Worm (Caenorhabditis elegans) whole organism, young adult: Measurements from ENCODE around the gene C17F4.3.
A peak's percentile ranks its signal among the peaks of the same experiment; 100 is the strongest.
"Not testable (repeated sequence)": the region's sequence is repeated elsewhere in the genome, so short reads cannot be mapped to it uniquely, and the experiment has no call there.

ENCODE experiments used
- B0035.1 ChIP-seq: sonication (generic microtip); optimal IDR thresholded peaks from 2 replicates; lab custom pipeline; 2016; ENCODE audit warnings: missing genetic modification characterization, mild to moderate bottlenecking, missing compliant biosample characterization, missing genotype, missing genetic modification reagents
- C17E4.6 ChIP-seq: fragments of 200-800 bp; sonication (Bioruptor generic); IDR thresholded peaks from 2 replicates; pipeline ENCODE4 v1.3.6; 2022; ENCODE audit warnings: missing genetic modification reagents, missing genetic modification characterization, missing compliant biosample characterization
- F33H1.4 ChIP-seq: fragments of 200-800 bp; sonication (Bioruptor generic); IDR thresholded peaks from 2 replicates; pipeline ENCODE4 v1.3.6; 2022; ENCODE audit warnings: missing genetic modification reagents, missing genetic modification characterization, missing compliant biosample characterization
- F39B2.1 ChIP-seq: fragments of 200-800 bp; sonication (Bioruptor generic); IDR thresholded peaks from 2 replicates; pipeline ENCODE4 v1.3.6; 2022; ENCODE audit warnings: missing genetic modification reagents, missing genetic modification characterization, missing compliant biosample characterization
- F55B11.4 ChIP-seq: sonication (generic microtip); optimal IDR thresholded peaks from 2 replicates; lab custom pipeline; 2016; ENCODE audit warnings: missing compliant biosample characterization, missing genetic modification characterization, borderline replicate concordance; ENCODE audit not compliant: insufficient read depth
- K11D2.4 ChIP-seq: fragments of 200-800 bp; sonication (Bioruptor generic); IDR thresholded peaks from 2 replicates; pipeline ENCODE4 v1.3.6; 2022; ENCODE audit warnings: missing genetic modification reagents, missing genetic modification characterization, missing compliant biosample characterization
- T26A5.8 ChIP-seq: sonication (generic microtip); optimal IDR thresholded peaks from 2 replicates; lab custom pipeline; 2016; ENCODE audit warnings: missing genetic modification characterization, missing compliant biosample characterization
- Y53F4B.3 ChIP-seq: fragments of 200-800 bp; sonication (Bioruptor generic); IDR thresholded peaks from 2 replicates; pipeline ENCODE4 v1.3.6; 2022; ENCODE audit warnings: missing genetic modification reagents, missing genetic modification characterization, missing compliant biosample characterization
- Y67H2A.10 ChIP-seq: fragments of 200-800 bp; sonication (Bioruptor generic); conservative IDR thresholded peaks from 2 replicates; pipeline ENCODE4 v1.3.6; 2022; ENCODE audit warnings: missing genetic modification reagents, missing genetic modification characterization, missing compliant biosample characterization
- Y79H2A.3 ChIP-seq: fragments of 200-800 bp; sonication (Bioruptor generic); conservative IDR thresholded peaks from 2 replicates; pipeline ENCODE4 v1.3.6; 2022; ENCODE audit warnings: missing genetic modification reagents, missing genetic modification characterization, missing compliant biosample characterization
- Y95B8A.8 ChIP-seq: fragments of 200-800 bp; sonication (Bioruptor generic); IDR thresholded peaks from 2 replicates; pipeline ENCODE4 v1.3.6; 2022; ENCODE audit warnings: missing genetic modification reagents, missing genetic modification characterization, missing compliant biosample characterization
- aptf-3 ChIP-seq: fragments of 200-800 bp; sonication (Bioruptor generic); IDR thresholded peaks from 2 replicates; pipeline ENCODE4 v1.3.6; 2022; ENCODE audit warnings: missing genetic modification characterization, missing compliant biosample characterization
- attf-5 ChIP-seq: fragments of 200-800 bp; sonication (Bioruptor generic); optimal IDR thresholded peaks from 2 replicates; lab custom pipeline; 2018; ENCODE audit warnings: mild to moderate bottlenecking, missing genetic modification characterization, missing compliant biosample characterization
- ccch-3 ChIP-seq: fragments of 200-800 bp; sonication (Bioruptor generic); optimal IDR thresholded peaks from 2 replicates; lab custom pipeline; 2018; ENCODE audit warnings: mild to moderate bottlenecking, missing genetic modification characterization, missing compliant biosample characterization
- ceh-58 ChIP-seq: fragments of 200-800 bp; sonication (Bioruptor generic); IDR thresholded peaks from 2 replicates; pipeline ENCODE4 v1.3.6; 2022; ENCODE audit warnings: missing genetic modification characterization, missing compliant biosample characterization
- ceh-79 ChIP-seq: sonication (generic microtip); optimal IDR thresholded peaks from 2 replicates; lab custom pipeline; 2017; ENCODE audit warnings: mild to moderate bottlenecking, missing genetic modification characterization, missing compliant biosample characterization
- chd-7 ChIP-seq: sonication (generic microtip); optimal IDR thresholded peaks from 2 replicates; lab custom pipeline; 2016; ENCODE audit warnings: mild to moderate bottlenecking, missing genetic modification characterization, moderate library complexity, missing compliant biosample characterization
- dpff-1 ChIP-seq: sonication (generic microtip); optimal IDR thresholded peaks from 2 replicates; lab custom pipeline; 2017; ENCODE audit warnings: mild to moderate bottlenecking, missing genetic modification characterization, missing compliant biosample characterization
- dpl-1 ChIP-seq: fragments of 150-350 bp; optimal IDR thresholded peaks from 2 replicates; lab custom pipeline; 2014; ENCODE audit warnings: missing biosample characterization, missing genetic modification reagents, missing genetic modification characterization
- egl-18 ChIP-seq: fragments of 200-800 bp; sonication (Bioruptor generic); IDR thresholded peaks from 2 replicates; pipeline ENCODE4 v1.3.6; 2022; ENCODE audit warnings: missing genetic modification reagents, missing genetic modification characterization, missing compliant biosample characterization
- egrh-3 ChIP-seq: fragments of 200-800 bp; sonication (Bioruptor generic); IDR thresholded peaks from 2 replicates; pipeline ENCODE4 v1.3.6; 2022; ENCODE audit warnings: missing genetic modification reagents, missing genetic modification characterization, missing compliant biosample characterization
- ekl-4 ChIP-seq: fragments of 200-800 bp; sonication (Bioruptor generic); IDR thresholded peaks from 2 replicates; pipeline ENCODE4 v1.3.6; 2022; ENCODE audit warnings: missing genetic modification reagents, missing genetic modification characterization, missing compliant biosample characterization
- hrde-1 ChIP-seq: sonication (generic microtip); optimal IDR thresholded peaks from 2 replicates; lab custom pipeline; 2016; ENCODE audit warnings: missing genetic modification characterization, mild to moderate bottlenecking, missing compliant biosample characterization, moderate library complexity, missing genotype, missing genetic modification reagents, borderline replicate concordance
- lin-26 ChIP-seq: fragments of 200-800 bp; sonication (Bioruptor generic); IDR thresholded peaks from 2 replicates; pipeline ENCODE4 v1.3.6; 2022; ENCODE audit warnings: missing genetic modification reagents, missing genetic modification characterization, missing compliant biosample characterization
- lin-35 ChIP-seq, 3 experiments: fragments of 150-350 bp in 2 of 3; sonication (generic microtip) in 1 of 3; optimal IDR thresholded peaks; 2 replicates each; lab custom pipeline; 2014 to 2018; ENCODE audit warnings: missing biosample characterization in 3 of 3, missing genetic modification characterization in 3 of 3, missing genetic modification reagents in 3 of 3
- lir-1 ChIP-seq: fragments of 200-800 bp; sonication (Bioruptor generic); conservative IDR thresholded peaks from 2 replicates; pipeline ENCODE4 v1.3.6; 2022; ENCODE audit warnings: missing genetic modification reagents, missing genetic modification characterization, missing compliant biosample characterization
- lsy-27 ChIP-seq: sonication (generic microtip); optimal IDR thresholded peaks from 2 replicates; lab custom pipeline; 2017; ENCODE audit warnings: missing genetic modification characterization, mild to moderate bottlenecking, missing compliant biosample characterization, antibody characterized with exemption, missing genotype, borderline replicate concordance; ENCODE audit not compliant: insufficient read depth
- madf-10 ChIP-seq: sonication (generic microtip); optimal IDR thresholded peaks from 2 replicates; lab custom pipeline; 2016; ENCODE audit warnings: mild to moderate bottlenecking, missing genetic modification characterization, missing compliant biosample characterization
- nfya-2 ChIP-seq: fragments of 200-800 bp; sonication (Bioruptor generic); IDR thresholded peaks from 2 replicates; pipeline ENCODE4 v1.3.6; 2022; ENCODE audit warnings: missing genetic modification reagents, missing genetic modification characterization, missing compliant biosample characterization
- nhr-179 ChIP-seq: sonication (generic microtip); optimal IDR thresholded peaks from 2 replicates; lab custom pipeline; 2016; ENCODE audit warnings: mild to moderate bottlenecking, missing genetic modification characterization, missing compliant biosample characterization
- pbrm-1 ChIP-seq: fragments of 200-800 bp; sonication (Bioruptor generic); IDR thresholded peaks from 2 replicates; pipeline ENCODE4 v1.3.6; 2022; ENCODE audit warnings: missing genetic modification reagents, missing genetic modification characterization, missing compliant biosample characterization
- rec-8 ChIP-seq, 2 experiments: sonication (generic microtip); optimal IDR thresholded peaks; 2 replicates each; lab custom pipeline; 2016; ENCODE audit warnings: mild to moderate bottlenecking in 2 of 2, missing genetic modification characterization in 2 of 2, missing genetic modification reagents in 2 of 2, missing genotype in 2 of 2, missing biosample characterization in 1 of 2, missing compliant biosample characterization in 1 of 2, moderate library complexity in 1 of 2
- rpc-1 ChIP-seq, 2 experiments: fragments of 150-350 bp in 1 of 2; sonication (generic microtip) in 1 of 2; optimal IDR thresholded peaks; 2 replicates each; lab custom pipeline; 2014 to 2018; ENCODE audit warnings: missing biosample characterization in 1 of 2, missing genetic modification characterization in 1 of 2, missing genetic modification reagents in 1 of 2, missing genotype in 1 of 2
- snpc-4 ChIP-seq, 5 experiments: fragments of 150-350 bp in 1 of 5; sonication (generic microtip) in 4 of 5; optimal IDR thresholded peaks; 2 replicates each; lab custom pipeline; 2014 to 2018; ENCODE audit warnings: missing genetic modification characterization in 5 of 5, missing biosample characterization in 3 of 5, antibody characterized with exemption in 2 of 5, mild to moderate bottlenecking in 2 of 5, missing compliant biosample characterization in 2 of 5, missing genotype in 2 of 5, moderate library complexity in 2 of 5, missing genetic modification reagents in 1 of 5
- tbp1 ChIP-seq: fragments of 200-800 bp; sonication (Bioruptor generic); optimal IDR thresholded peaks from 2 replicates; lab custom pipeline; 2018; ENCODE audit warnings: mild to moderate bottlenecking, missing genetic modification characterization, missing compliant biosample characterization
- tlf-1 ChIP-seq: fragments of 200-800 bp; sonication (Bioruptor generic); optimal IDR thresholded peaks from 2 replicates; lab custom pipeline; 2018; ENCODE audit warnings: mild to moderate bottlenecking, missing genetic modification characterization, missing compliant biosample characterization
- unc-62 ChIP-seq: fragments of 150-350 bp; optimal IDR thresholded peaks from 2 replicates; lab custom pipeline; 2014; ENCODE audit warnings: missing biosample characterization, missing genetic modification reagents, missing genetic modification characterization
- zfh-2 ChIP-seq: fragments of 200-800 bp; sonication (Bioruptor generic); conservative IDR thresholded peaks from 2 replicates; pipeline ENCODE4 v1.3.6; 2022; ENCODE audit warnings: missing genetic modification reagents, missing genetic modification characterization, missing compliant biosample characterization
- ztf-26 ChIP-seq: sonication (generic microtip); optimal IDR thresholded peaks from 2 replicates; lab custom pipeline; 2017; ENCODE audit warnings: missing genetic modification characterization, missing compliant biosample characterization

C17F4.3 gene

ce11 chrII:3240207-3240606, at the start of gene C17F4.3:
C17F4.3 (plus strand) TSS chrII:3240507.
- TF ChIP-seq tlf-1 (GFP tag; lab: Kevin White, UChicago) (no peak), F33H1.4 (GFP tag; lab: Robert Waterston, UW) (no peak), pbrm-1 (no peak), hrde-1 (tag; lab: Kevin White, UChicago) (no peak), F39B2.1 (GFP tag; lab: Robert Waterston, UW) (no peak), tbp1 (GFP tag; lab: Kevin White, UChicago) (no peak), ccch-3 (no peak), Y79H2A.3 (no peak), dpff-1 (tag; lab: Kevin White, UChicago) (no peak), dpl-1 (GFP tag; lab: Kevin White, UChicago) (no peak), ceh-58 (GFP tag; lab: Robert Waterston, UW) (no peak), K11D2.4 (no peak), lir-1 (no peak), aptf-3 (GFP tag; lab: Robert Waterston, UW) (no peak)
- TF ChIP-seq, all 124 proteins: peak for 0

ce11 chrII:3191544-3191943, 48.8 kb upstream of the C17F4.3 start, which contains the start of gene Y27F2A.9:
Y27F2A.9 (minus strand) TSS chrII:3191644.
- not testable (repeated sequence) for TF ChIP-seq C17E4.6 (GFP tag; lab: Robert Waterston, UW); F39B2.1 (GFP tag; lab: Robert Waterston, UW); ztf-26 (tag; lab: Kevin White, UChicago)

ce11 chrII:3195739-3196138, 44.6 kb upstream of the C17F4.3 start:
- TF ChIP-seq tlf-1 (GFP tag; lab: Kevin White, UChicago) (no peak), ccch-3 (no peak), lin-35 (GFP tag; optimal IDR thresholded peaks at IDR 0.05; lab: Kevin White, UChicago) (no peak), T26A5.8 (tag; lab: Kevin White, UChicago) (no peak), lsy-27 (tag; lab: Kevin White, UChicago) (no peak), madf-10 (tag; lab: Kevin White, UChicago) (no peak), chd-7 (tag; lab: Kevin White, UChicago) (no peak), F55B11.4 (tag; lab: Kevin White, UChicago) (no peak), rec-8 (tag; optimal IDR thresholded peaks at IDR 0.05; lab: Kevin White, UChicago) (no peak), nhr-179 (tag; lab: Kevin White, UChicago) (no peak), egrh-3 (no peak; the same call in 1 of the 2 replicates), attf-5 (GFP tag; lab: Kevin White, UChicago) (no peak), aptf-3 (GFP tag; lab: Robert Waterston, UW) (no peak), zfh-2 (peak; percentile 69; the same call in 1 of the 2 replicates), snpc-4 (GFP tag; optimal IDR thresholded peaks at IDR 0.05; lab: Kevin White, UChicago) (no peak), snpc-4 (tag; optimal IDR thresholded peaks at IDR 0.05; lab: Kevin White, UChicago) (peak in 1 of 4 experiments; percentile 68)

ce11 chrII:3196966-3197365, 43.3 kb upstream of the C17F4.3 start, which contains the start of gene gcy-15:
gcy-15 (minus strand) TSS chrII:3197066.
- TF ChIP-seq Y67H2A.10 (GFP tag; lab: Robert Waterston, UW) (no peak), unc-62 (GFP tag; lab: Kevin White, UChicago) (no peak), lin-26 (GFP tag; lab: Robert Waterston, UW) (no peak), Y95B8A.8 (GFP tag; lab: Robert Waterston, UW) (no peak), rpc-1 (optimal IDR thresholded peaks at IDR 0.05; lab: Kevin White, UChicago) (no peak), rpc-1 (tag; optimal IDR thresholded peaks at IDR 0.05; lab: Kevin White, UChicago) (no peak), egl-18 (no peak), nfya-2 (GFP tag; lab: Robert Waterston, UW) (no peak), ekl-4 (GFP tag; lab: Robert Waterston, UW) (no peak), Y53F4B.3 (GFP tag; lab: Robert Waterston, UW) (no peak), B0035.1 (no peak), ceh-79 (tag; lab: Kevin White, UChicago) (no peak)
